Fruit fly (Drosophila melanogaster): ENCODE data around the gene Sgt1.
A peak's percentile ranks its signal among the peaks of the same experiment; 100 is the strongest.

DNA sequence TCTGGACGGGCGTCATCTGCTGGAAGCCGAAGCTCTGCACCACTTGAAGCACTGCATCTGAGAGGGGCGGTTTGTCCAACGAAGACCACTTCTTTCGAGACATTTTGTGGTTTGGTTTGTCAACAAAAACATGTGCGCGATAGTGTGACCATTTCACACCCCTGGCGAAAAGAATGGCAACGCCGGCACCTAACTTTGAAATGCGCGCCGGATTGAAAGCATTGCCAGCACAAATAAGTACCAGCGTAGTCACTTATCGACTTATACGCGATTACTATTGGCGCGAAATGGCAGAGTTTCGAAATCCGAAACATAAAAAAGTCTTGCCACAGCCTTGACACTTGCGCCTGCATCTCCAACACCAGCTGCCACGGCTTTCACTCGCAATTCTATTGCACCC is 35.3 kb downstream of the Sgt1 start, which contains the start of gene CG9630:
- TF ChIP-seq Mnt (GFP tag; optimal IDR thresholded peaks at IDR 0.05) (peak; percentile 100), Hr96 (GFP tag; optimal IDR thresholded peaks at IDR 0.05) (no peak), kay (GFP tag; ENCODE audit: borderline replicate concordance) (no peak), cic (GFP tag; optimal IDR thresholded peaks at IDR 0.05) (no peak), CG7045 (GFP tag; optimal IDR thresholded peaks at IDR 0.05) (no peak), Crg-1 (GFP tag; optimal IDR thresholded peaks at IDR 0.05) (no peak)

Measured in whole organism, adult.